Worm (Caenorhabditis elegans): ENCODE measurements around the gene ZC239.20.

The ZC239.20 gene

ce11 chrII:3244758-3245157 is 38.4 kb upstream of the ZC239.20 start:
- TF ChIP-seq D2030.7 (GFP tag; IDR thresholded peaks at IDR 0.05) (no peak), tbx-9 (tag; optimal IDR thresholded peaks at IDR 0.05; ENCODE audit: borderline replicate concordance) (no peak), ceh-58 (GFP tag; IDR thresholded peaks at IDR 0.05) (no peak), nhr-27 (tag; optimal IDR thresholded peaks at IDR 0.05) (no peak), cebp-1 (GFP tag; IDR thresholded peaks at IDR 0.05) (no peak), cebp-1 (tag; optimal IDR thresholded peaks at IDR 0.05) (no peak), F10E7.11 (tag; optimal IDR thresholded peaks at IDR 0.05) (no peak), B0261.1 (tag; optimal IDR thresholded peaks at IDR 0.05) (no peak), Y53G8AR.9 (GFP tag; conservative IDR thresholded peaks at IDR 0.05) (peak; percentile 47; the same call in 1 of the 2 replicates), Y79H2A.3 (GFP tag; conservative IDR thresholded peaks at IDR 0.05) (no peak), unc-130 (GFP tag; optimal IDR thresholded peaks at IDR 0.05) (no peak), nhr-90 (tag; optimal IDR thresholded peaks at IDR 0.05) (peak; percentile 43), nhr-80 (tag; optimal IDR thresholded peaks at IDR 0.05) (peak; percentile 74), fkh-3 (tag; optimal IDR thresholded peaks at IDR 0.05) (no peak), F57C9.4 (tag; optimal IDR thresholded peaks at IDR 0.05) (no peak), F52B5.7 (tag; optimal IDR thresholded peaks at IDR 0.05) (no peak), lir-1 (GFP tag; conservative IDR thresholded peaks at IDR 0.05) (no peak), hlh-26 (GFP tag; conservative IDR thresholded peaks at IDR 0.05) (no peak), egrh-3 (GFP tag; IDR thresholded peaks at IDR 0.05) (no peak), aptf-3 (GFP tag; IDR thresholded peaks at IDR 0.05) (no peak), hlh-12 (tag; optimal IDR thresholded peaks at IDR 0.05) (no peak), die-1 (tag; optimal IDR thresholded peaks at IDR 0.05) (no peak), B0035.1 (tag; optimal IDR thresholded peaks at IDR 0.05) (no peak), K12H6.12 (tag; optimal IDR thresholded peaks at IDR 0.05) (no peak)

ce11 chrII:3244070-3244469 is 37.7 kb upstream of the ZC239.20 start, which contains the start of gene C17F4.12:
Gene C17F4.12, minus strand, starts transcription at chrII:3244170.
- TF ChIP-seq mxl-1 (tag; optimal IDR thresholded peaks at IDR 0.05) (no peak), T07F8.4 (tag; optimal IDR thresholded peaks at IDR 0.05) (no peak), tlf-1 (GFP tag; optimal IDR thresholded peaks at IDR 0.05) (no peak), ztf-3 (GFP tag; optimal IDR thresholded peaks at IDR 0.05) (no peak)

ce11 chrII:3241842-3242241 is 35.5 kb upstream of the ZC239.20 start:
- TF ChIP-seq nhr-120 (GFP tag; IDR thresholded peaks at IDR 0.05) (no peak), gei-17 (GFP tag; optimal IDR thresholded peaks at IDR 0.05) (no peak), nfya-1 (tag; optimal IDR thresholded peaks at IDR 0.05; ENCODE audit: borderline replicate concordance, insufficient read depth) (no peak), B0019.2 (GFP tag; conservative IDR thresholded peaks at IDR 0.05) (no peak), cebp-1 (GFP tag; IDR thresholded peaks at IDR 0.05) (no peak), cebp-1 (tag; optimal IDR thresholded peaks at IDR 0.05) (no peak), D2030.7 (GFP tag; IDR thresholded peaks at IDR 0.05) (no peak), xnd-1 (tag; optimal IDR thresholded peaks at IDR 0.05) (no peak)

- TF ChIP-seq B0336.3 (GFP tag; IDR thresholded peaks at IDR 0.05): no peak
- no peak for TF ChIP-seq mes-4 (tag; optimal IDR thresholded peaks at IDR 0.05)
- TF ChIP-seq unc-62 (GFP tag; optimal IDR thresholded peaks at IDR 0.05): no peak
- no peak for TF ChIP-seq madf-3 (GFP tag; IDR thresholded peaks at IDR 0.05)
- no peak for TF ChIP-seq aptf-2 (GFP tag; conservative IDR thresholded peaks at IDR 0.05)
- no peak for TF ChIP-seq ztf-18 (tag; optimal IDR thresholded peaks at IDR 0.05)
- TF ChIP-seq repo-1 (tag; optimal IDR thresholded peaks at IDR 0.05): no peak
- TF ChIP-seq lin-26 (GFP tag; IDR thresholded peaks at IDR 0.05): no peak
- TF ChIP-seq hmg-1.2 (GFP tag; IDR thresholded peaks at IDR 0.05): no peak
- no peak for TF ChIP-seq madf-6 (GFP tag; IDR thresholded peaks at IDR 0.05)
- no peak for TF ChIP-seq lsl-1 (GFP tag; optimal IDR thresholded peaks at IDR 0.05)
These were observed 33.9 kb upstream of the ZC239.20 start, which contains the start of gene C17F4.3 for ce11 chrII:3240207-3240606. Gene C17F4.3, plus strand, starts transcription at chrII:3240507.
